Fruit fly (Drosophila melanogaster): ENCODE measurements around the gene CG14302.
A peak's percentile ranks its signal among the peaks of the same experiment; 100 is the strongest.

CG14302 gene

dm6 chr3R:18739435-18739977 lies 7.0 kb downstream of the CG14302 start (continued):
- TF ChIP-seq Smox (GFP tag; optimal IDR thresholded peaks at IDR 0.05) (no peak), Hr39 (GFP tag; optimal IDR thresholded peaks at IDR 0.05) (peak; percentile 5), CG3919 (GFP tag; optimal IDR thresholded peaks at IDR 0.05) (peak; percentile 22), Sox14 (GFP tag; optimal IDR thresholded peaks at IDR 0.05) (no peak), CG10669 (GFP tag; optimal IDR thresholded peaks at IDR 0.05) (no peak), CG11902 (GFP tag; optimal IDR thresholded peaks at IDR 0.05) (no peak), achi (GFP tag; optimal IDR thresholded peaks at IDR 0.05) (peak; percentile 1), topi (GFP tag; optimal IDR thresholded peaks at IDR 0.05) (no peak), Eip75B (GFP tag; optimal IDR thresholded peaks at IDR 0.05) (no peak), Ets96B (tag; optimal IDR thresholded peaks at IDR 0.05) (no peak), CG9139 (GFP tag; optimal IDR thresholded peaks at IDR 0.05) (no peak), dac (GFP tag; optimal IDR thresholded peaks at IDR 0.05) (no peak), CG3032 (tag; optimal IDR thresholded peaks at IDR 0.05) (no peak), CG6854 (GFP tag; optimal IDR thresholded peaks at IDR 0.05) (no peak), CG7368 (GFP tag; optimal IDR thresholded peaks at IDR 0.05) (peak; percentile 29), CG8319 (GFP tag; optimal IDR thresholded peaks at IDR 0.05) (no peak), Sox15 (GFP tag; optimal IDR thresholded peaks at IDR 0.05) (no peak), svp (GFP tag) (peak; percentile 76), esn (GFP tag; optimal IDR thresholded peaks at IDR 0.05) (peak; percentile 5), pdm3 (GFP tag; optimal IDR thresholded peaks at IDR 0.05) (peak; percentile 24), Met (GFP tag; optimal IDR thresholded peaks at IDR 0.05) (no peak), CG8119 (GFP tag; IDR thresholded peaks at IDR 0.05) (no peak; the same call in 1 of the 3 replicates), Hr38 (GFP tag; optimal IDR thresholded peaks at IDR 0.05) (no peak), Ets21C (GFP tag; optimal IDR thresholded peaks at IDR 0.05) (no peak), Gug (GFP tag; IDR thresholded peaks at IDR 0.05) (no peak), fkh (GFP tag; optimal IDR thresholded peaks at IDR 0.05) (no peak), cyc (GFP tag; optimal IDR thresholded peaks at IDR 0.05) (no peak), acj6 (GFP tag; optimal IDR thresholded peaks at IDR 0.05) (no peak)

- TF ChIP-seq CG6276 (GFP tag; optimal IDR thresholded peaks at IDR 0.05) (peak; percentile 7), dac (GFP tag; optimal IDR thresholded peaks at IDR 0.05) (no peak), CG10669 (GFP tag; optimal IDR thresholded peaks at IDR 0.05) (no peak), Sox102F (GFP tag; optimal IDR thresholded peaks at IDR 0.05) (no peak), CG7368 (GFP tag; optimal IDR thresholded peaks at IDR 0.05) (no peak), CG1621 (tag; optimal IDR thresholded peaks at IDR 0.05) (peak; percentile 4), CG3919 (GFP tag; optimal IDR thresholded peaks at IDR 0.05) (no peak), OdsH (GFP tag; optimal IDR thresholded peaks at IDR 0.05) (no peak), Gug (GFP tag; IDR thresholded peaks at IDR 0.05) (no peak), ss (GFP tag; optimal IDR thresholded peaks at IDR 0.05) (no peak), CG6792 (GFP tag; optimal IDR thresholded peaks at IDR 0.05) (no peak), CG11294 (GFP tag; IDR thresholded peaks at IDR 0.05) (no peak), eg (GFP tag; IDR thresholded peaks at IDR 0.05) (no peak), CG3032 (tag; optimal IDR thresholded peaks at IDR 0.05) (no peak), CG16779 (tag; optimal IDR thresholded peaks at IDR 0.05) (no peak), CG8319 (GFP tag; optimal IDR thresholded peaks at IDR 0.05) (no peak), achi (GFP tag; optimal IDR thresholded peaks at IDR 0.05) (no peak), spab (GFP tag; optimal IDR thresholded peaks at IDR 0.05) (no peak), Met (GFP tag; optimal IDR thresholded peaks at IDR 0.05) (peak; percentile 24), vri (GFP tag; optimal IDR thresholded peaks at IDR 0.05) (peak; percentile 13), fd59A (GFP tag; optimal IDR thresholded peaks at IDR 0.05) (no peak), CG10631 (GFP tag; optimal IDR thresholded peaks at IDR 0.05) (no peak), net (GFP tag; optimal IDR thresholded peaks at IDR 0.05) (no peak), salr (GFP tag; optimal IDR thresholded peaks at IDR 0.05) (no peak), Sox14 (GFP tag; optimal IDR thresholded peaks at IDR 0.05) (no peak), svp (GFP tag) (no peak), acj6 (GFP tag; optimal IDR thresholded peaks at IDR 0.05) (no peak), Smox (GFP tag; optimal IDR thresholded peaks at IDR 0.05) (peak; percentile 10), Blimp-1 (GFP tag; optimal IDR thresholded peaks at IDR 0.05) (no peak), CG11902 (GFP tag; optimal IDR thresholded peaks at IDR 0.05) (no peak), fd85E (GFP tag; optimal IDR thresholded peaks at IDR 0.05) (no peak), Ets96B (tag; optimal IDR thresholded peaks at IDR 0.05) (no peak), CG15336 (GFP tag; IDR thresholded peaks at IDR 0.05) (peak; percentile 21; the same call in 1 of the 2 replicates), CG8119 (GFP tag; IDR thresholded peaks at IDR 0.05) (no peak; the same call in 2 of the 3 replicates)
These were observed 7.8 kb downstream of the CG14302 start for dm6 chr3R:18739978-18740954.

Measured in whole organism, prepupa.